Worm (Caenorhabditis elegans) whole organism, L2 larva: ENCODE measurements around the gene nspf-2.

Experiments used
- C34F6.9 ChIP-seq: fragments of 150-350 bp; optimal IDR thresholded peaks from 2 replicates; lab custom pipeline; 2014; ENCODE audit warnings: missing biosample characterization, missing genetic modification characterization
- R02D3.7 ChIP-seq: fragments of 150-350 bp; optimal IDR thresholded peaks from 2 replicates; lab custom pipeline; 2014; ENCODE audit warnings: missing biosample characterization, missing genetic modification characterization
- Y55F3AM.14 ChIP-seq: fragments of 200-800 bp; sonication (Bioruptor generic); optimal IDR thresholded peaks from 2 replicates; lab custom pipeline; 2018; ENCODE audit warnings: mild to moderate bottlenecking, missing genetic modification characterization, missing compliant biosample characterization
- aly-2 ChIP-seq: fragments of 150-350 bp; optimal IDR thresholded peaks from 2 replicates; lab custom pipeline; 2014; ENCODE audit warnings: missing biosample characterization, missing genetic modification characterization
- blmp-1 ChIP-seq: sonication (generic microtip); optimal IDR thresholded peaks from 2 replicates; lab custom pipeline; 2017; ENCODE audit warnings: missing genetic modification characterization, mild to moderate bottlenecking, missing compliant biosample characterization, antibody characterized with exemption, moderate library complexity; ENCODE audit not compliant: insufficient read depth
- dmd-4 ChIP-seq: sonication (generic microtip); optimal IDR thresholded peaks from 2 replicates; lab custom pipeline; 2017; ENCODE audit warnings: missing biosample characterization, missing genetic modification characterization
- egl-27 ChIP-seq: sonication (generic microtip); optimal IDR thresholded peaks from 3 replicates; lab custom pipeline; 2017; ENCODE audit warnings: missing biosample characterization, missing genetic modification reagents, missing genetic modification characterization
- elt-1 ChIP-seq: fragments of 150-350 bp; optimal IDR thresholded peaks from 2 replicates; lab custom pipeline; 2014; ENCODE audit warnings: missing biosample characterization, missing genetic modification characterization
- elt-3 ChIP-seq: sonication (generic microtip); optimal IDR thresholded peaks from 2 replicates; lab custom pipeline; 2017; ENCODE audit warnings: missing biosample characterization, missing genetic modification characterization
- fos-1 ChIP-seq: fragments of 150-350 bp; optimal IDR thresholded peaks from 2 replicates; lab custom pipeline; 2014; ENCODE audit warnings: missing biosample characterization, missing genetic modification characterization
- gmeb-1 ChIP-seq: fragments of 150-350 bp; optimal IDR thresholded peaks from 2 replicates; lab custom pipeline; 2014; ENCODE audit warnings: missing biosample characterization, missing genetic modification characterization
- lin-11 ChIP-seq: fragments of 150-350 bp; sonication (generic microtip); optimal IDR thresholded peaks from 2 replicates; lab custom pipeline; 2014; ENCODE audit warnings: missing biosample characterization, missing genetic modification characterization, inconsistent platforms, mixed read lengths
- lin-13 ChIP-seq: fragments of 150-350 bp; optimal IDR thresholded peaks from 2 replicates; lab custom pipeline; 2014; ENCODE audit warnings: missing biosample characterization, missing genetic modification reagents, missing genetic modification characterization
- lin-39 ChIP-seq: fragments of 150-350 bp; optimal IDR thresholded peaks from 2 replicates; lab custom pipeline; 2014; ENCODE audit warnings: missing biosample characterization, missing genetic modification reagents, missing genetic modification characterization
- lsy-2 ChIP-seq, 2 experiments: fragments of 150-350 bp in 1 of 2; sonication (generic microtip) in 1 of 2; optimal IDR thresholded peaks; 2 replicates each; lab custom pipeline; 2014 to 2017; ENCODE audit warnings: missing biosample characterization in 2 of 2, missing genetic modification characterization in 2 of 2
- mab-5 ChIP-seq: fragments of 150-350 bp; optimal IDR thresholded peaks from 2 replicates; lab custom pipeline; 2014; ENCODE audit warnings: missing biosample characterization, missing genetic modification characterization
- mbf-1 ChIP-seq: sonication (generic microtip); optimal IDR thresholded peaks from 2 replicates; lab custom pipeline; 2017; ENCODE audit warnings: missing biosample characterization, missing genetic modification characterization
- nhr-10 ChIP-seq: sonication (generic microtip); optimal IDR thresholded peaks from 2 replicates; lab custom pipeline; 2017; ENCODE audit warnings: missing biosample characterization, missing genetic modification characterization
- nhr-11 ChIP-seq: fragments of 150-350 bp; optimal IDR thresholded peaks from 2 replicates; lab custom pipeline; 2014; ENCODE audit warnings: missing biosample characterization, missing genetic modification characterization
- nhr-129 ChIP-seq: fragments of 150-350 bp; optimal IDR thresholded peaks from 2 replicates; lab custom pipeline; 2014; ENCODE audit warnings: missing biosample characterization, missing genetic modification characterization
- nhr-23 ChIP-seq: fragments of 150-350 bp; optimal IDR thresholded peaks from 2 replicates; lab custom pipeline; 2014; ENCODE audit warnings: missing biosample characterization, missing genetic modification reagents, missing genetic modification characterization
- nhr-237 ChIP-seq: fragments of 150-350 bp; optimal IDR thresholded peaks from 2 replicates; lab custom pipeline; 2014; ENCODE audit warnings: missing biosample characterization, missing genetic modification characterization
- nhr-25 ChIP-seq: fragments of 150-350 bp; sonication (generic microtip); optimal IDR thresholded peaks from 3 replicates; lab custom pipeline; 2014; ENCODE audit warnings: missing biosample characterization, missing genetic modification characterization
- nhr-6 ChIP-seq: fragments of 150-350 bp; optimal IDR thresholded peaks from 2 replicates; lab custom pipeline; 2014; ENCODE audit warnings: missing biosample characterization, missing genetic modification characterization
- nhr-77 ChIP-seq: fragments of 150-350 bp; optimal IDR thresholded peaks from 2 replicates; lab custom pipeline; 2014; ENCODE audit warnings: missing biosample characterization, missing genetic modification characterization
- sem-4 ChIP-seq: fragments of 150-350 bp; optimal IDR thresholded peaks from 2 replicates; lab custom pipeline; 2014; ENCODE audit warnings: missing biosample characterization, missing genetic modification reagents, missing genetic modification characterization
- skn-1 ChIP-seq: sonication (generic microtip); optimal IDR thresholded peaks from 2 replicates; lab custom pipeline; 2017; ENCODE audit warnings: missing biosample characterization, missing genetic modification characterization
- sma-3 ChIP-seq: sonication (generic microtip); optimal IDR thresholded peaks from 2 replicates; lab custom pipeline; 2016; ENCODE audit warnings: missing genetic modification reagents, missing genetic modification characterization, missing compliant biosample characterization
- sma-9 ChIP-seq, 2 experiments: fragments of 150-350 bp in 1 of 2; sonication (generic microtip) in 1 of 2; optimal IDR thresholded peaks; 2 replicates each; lab custom pipeline; 2014 to 2016; ENCODE audit warnings: missing genetic modification characterization in 2 of 2, mild to moderate bottlenecking in 1 of 2, missing biosample characterization in 1 of 2, missing compliant biosample characterization in 1 of 2, missing genetic modification reagents in 1 of 2, moderate library complexity in 1 of 2
- snpc-4 ChIP-seq: fragments of 150-350 bp; optimal IDR thresholded peaks from 2 replicates; lab custom pipeline; 2014; ENCODE audit warnings: missing biosample characterization, missing genetic modification characterization
- unc-39 ChIP-seq: fragments of 150-350 bp; optimal IDR thresholded peaks from 2 replicates; lab custom pipeline; 2014; ENCODE audit warnings: missing biosample characterization, missing genetic modification characterization
- unc-55 ChIP-seq: fragments of 150-350 bp; sonication (generic microtip); optimal IDR thresholded peaks from 3 replicates; lab custom pipeline; 2014; ENCODE audit warnings: missing biosample characterization, missing genetic modification reagents, missing genetic modification characterization
- unc-62 ChIP-seq: fragments of 150-350 bp; optimal IDR thresholded peaks from 2 replicates; lab custom pipeline; 2014; ENCODE audit warnings: missing biosample characterization, missing genetic modification reagents, missing genetic modification characterization
- zag-1 ChIP-seq: fragments of 150-350 bp; optimal IDR thresholded peaks from 2 replicates; lab custom pipeline; 2014; ENCODE audit warnings: missing biosample characterization, missing genetic modification characterization
- ztf-11 ChIP-seq: sonication (generic microtip); optimal IDR thresholded peaks from 2 replicates; lab custom pipeline; 2017; ENCODE audit warnings: missing biosample characterization, missing genetic modification characterization
- ztf-4 ChIP-seq: fragments of 150-350 bp; optimal IDR thresholded peaks from 2 replicates; lab custom pipeline; 2014; ENCODE audit warnings: missing biosample characterization, missing genetic modification characterization

nspf-2 gene

DNA sequence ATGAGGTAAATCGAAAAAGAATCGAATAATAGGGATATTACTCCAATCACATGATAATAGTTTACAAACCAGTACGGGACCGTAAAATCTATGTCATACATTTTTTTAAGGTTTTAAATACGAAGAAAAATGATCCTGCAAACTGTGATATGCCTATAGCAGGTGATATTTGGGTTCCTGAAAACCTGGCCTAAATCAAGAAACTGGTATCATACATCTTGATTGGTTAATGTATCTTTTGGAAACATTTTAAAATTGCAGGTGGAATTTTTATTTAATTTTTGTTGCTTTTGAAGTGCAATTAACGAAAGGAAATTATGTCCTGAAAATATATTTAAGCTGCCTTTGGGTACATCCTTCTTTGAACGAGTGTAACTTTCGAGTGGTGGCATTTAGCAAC lies 11.5 kb downstream of the nspf-2 start, which contains the start of gene sri-61:
Gene sri-61 (minus strand): TSS at position 101 of the 400 bp plus-strand sequence.
- no peak for TF ChIP-seq nhr-237 (tag; lab: Kevin White, UChicago)
- TF ChIP-seq nhr-10 (tag; lab: Kevin White, UChicago) = no peak
- no peak for TF ChIP-seq sma-9 (GFP tag; optimal IDR thresholded peaks at IDR 0.05; lab: Kevin White, UChicago)
- TF ChIP-seq sma-9 (tag; optimal IDR thresholded peaks at IDR 0.05; lab: Kevin White, UChicago) = no peak
- no peak for TF ChIP-seq lsy-2 (tag; optimal IDR thresholded peaks at IDR 0.05; lab: Kevin White, UChicago)
- no peak for TF ChIP-seq egl-27
- no peak for TF ChIP-seq ztf-11 (tag; lab: Kevin White, UChicago)
- no peak for TF ChIP-seq lin-39 (tag; lab: Kevin White, UChicago)
- TF ChIP-seq lin-11 (tag; lab: Kevin White, UChicago) = no peak
- TF ChIP-seq unc-62 (GFP tag; lab: Kevin White, UChicago) = no peak
- TF ChIP-seq fos-1 = no peak
- TF ChIP-seq unc-55 (GFP tag; lab: Kevin White, UChicago) = no peak
- TF ChIP-seq nhr-25 (tag; lab: Kevin White, UChicago) = no peak
- no peak for TF ChIP-seq skn-1
- no peak for TF ChIP-seq nhr-6 (tag; lab: Kevin White, UChicago)
- TF ChIP-seq Y55F3AM.14 (GFP tag; lab: Kevin White, UChicago) = no peak
- no peak for TF ChIP-seq C34F6.9 (tag; lab: Kevin White, UChicago)
- no peak for TF ChIP-seq mbf-1 (tag; lab: Kevin White, UChicago)
- TF ChIP-seq sma-3 (GFP tag; lab: Kevin White, UChicago) = no peak

- no peak for TF ChIP-seq gmeb-1 (tag; lab: Kevin White, UChicago)
- TF ChIP-seq lin-11 (tag; lab: Kevin White, UChicago) = no peak
Measured at ce11 chrII:2702757-2703156, 14.0 kb downstream of the nspf-2 start, which contains the start of gene sri-60. TSS of gene sri-60 (minus strand) at chrII:2702857.

ce11 chrII:2705200-2705599 lies 16.5 kb downstream of the nspf-2 start, which contains the start of gene srh-128:
TSS of gene srh-128 (minus strand) at chrII:2705300.
- TF ChIP-seq dmd-4 (tag; lab: Kevin White, UChicago) (no peak), sma-9 (GFP tag; optimal IDR thresholded peaks at IDR 0.05; lab: Kevin White, UChicago) (no peak), sma-9 (tag; optimal IDR thresholded peaks at IDR 0.05; lab: Kevin White, UChicago) (no peak), nhr-23 (tag; lab: Kevin White, UChicago) (no peak), ztf-11 (tag; lab: Kevin White, UChicago) (no peak), lin-39 (tag; lab: Kevin White, UChicago) (no peak), ztf-4 (tag; lab: Kevin White, UChicago) (no peak), nhr-11 (tag; lab: Kevin White, UChicago) (no peak), mab-5 (tag; lab: Kevin White, UChicago) (no peak), fos-1 (no peak), snpc-4 (tag; lab: Kevin White, UChicago) (no peak), blmp-1 (tag; lab: Kevin White, UChicago) (no peak), nhr-6 (tag; lab: Kevin White, UChicago) (no peak), nhr-77 (no peak), lin-13 (no peak), unc-39 (tag; lab: Kevin White, UChicago) (no peak), sem-4 (tag; lab: Kevin White, UChicago) (no peak), sma-3 (GFP tag; lab: Kevin White, UChicago) (no peak), aly-2 (no peak), zag-1 (tag; lab: Kevin White, UChicago) (no peak)

ce11 chrII:2707872-2708271 lies 19.2 kb downstream of the nspf-2 start, which contains the start of gene Y47G7B.2:
TSS of gene Y47G7B.2 (minus strand) at chrII:2708014.
- TF ChIP-seq elt-1 (tag; lab: Kevin White, UChicago) (no peak), C34F6.9 (tag; lab: Kevin White, UChicago) (peak; percentile 13), sma-9 (GFP tag; optimal IDR thresholded peaks at IDR 0.05; lab: Kevin White, UChicago) (peak; percentile 37), sma-9 (tag; optimal IDR thresholded peaks at IDR 0.05; lab: Kevin White, UChicago) (no peak), R02D3.7 (tag; lab: Kevin White, UChicago) (no peak), nhr-129 (peak; percentile 45), unc-55 (GFP tag; lab: Kevin White, UChicago) (peak; percentile 48), ztf-11 (tag; lab: Kevin White, UChicago) (no peak), elt-3 (no peak)
